Worm (Caenorhabditis elegans) whole organism, early embryonic: ENCODE measurements around the gene thn-6.

Source experiments
- B0310.2 ChIP-seq: sonication (generic microtip); optimal IDR thresholded peaks from 2 replicates; lab custom pipeline; 2016; ENCODE audit warnings: mild to moderate bottlenecking, missing genetic modification characterization, missing compliant biosample characterization
- F13C5.2 ChIP-seq: sonication (generic microtip); optimal IDR thresholded peaks from 2 replicates; lab custom pipeline; 2017; ENCODE audit warnings: mild to moderate bottlenecking, missing genetic modification characterization, inconsistent platforms, missing compliant biosample characterization
- aly-1 ChIP-seq: sonication (generic microtip); optimal IDR thresholded peaks from 2 replicates; lab custom pipeline; 2016; ENCODE audit warnings: missing genetic modification characterization, missing compliant biosample characterization
- ama-1 ChIP-seq: fragments of 150-350 bp; optimal IDR thresholded peaks from 2 replicates; lab custom pipeline; 2014
- ceh-13 ChIP-seq: fragments of 200-800 bp; sonication (Bioruptor generic); optimal IDR thresholded peaks from 2 replicates; lab custom pipeline; 2018; ENCODE audit warnings: mild to moderate bottlenecking, missing genetic modification characterization, missing compliant biosample characterization
- ceh-36 ChIP-seq: sonication (generic microtip); optimal IDR thresholded peaks from 2 replicates; lab custom pipeline; 2016; ENCODE audit warnings: missing genetic modification characterization, inconsistent platforms, missing compliant biosample characterization
- ets-7 ChIP-seq: sonication (generic microtip); optimal IDR thresholded peaks from 2 replicates; lab custom pipeline; 2016; ENCODE audit warnings: missing genotype, missing genetic modification characterization, missing compliant biosample characterization
- flt-1 ChIP-seq: fragments of 200-800 bp; sonication (Bioruptor generic); IDR thresholded peaks from 2 replicates; pipeline ENCODE4 v1.3.6; 2022; ENCODE audit warnings: missing genetic modification characterization, missing compliant biosample characterization
- hmbx-1 ChIP-seq: sonication (generic microtip); optimal IDR thresholded peaks from 2 replicates; lab custom pipeline; 2016; ENCODE audit warnings: mild to moderate bottlenecking, missing genetic modification characterization, missing compliant biosample characterization
- hmg-4 ChIP-seq: fragments of 200-800 bp; sonication (Bioruptor generic); optimal IDR thresholded peaks from 2 replicates; lab custom pipeline; 2018; ENCODE audit warnings: mild to moderate bottlenecking, missing genetic modification characterization, missing compliant biosample characterization
- hnd-1 ChIP-seq: sonication (generic microtip); optimal IDR thresholded peaks from 2 replicates; lab custom pipeline; 2016; ENCODE audit warnings: missing genetic modification characterization, missing compliant biosample characterization
- pes-1 ChIP-seq: fragments of 200-800 bp; sonication (Bioruptor generic); IDR thresholded peaks from 2 replicates; pipeline ENCODE4 v1.3.6; 2022; ENCODE audit warnings: missing genetic modification reagents, missing genetic modification characterization, missing compliant biosample characterization
- scrt-1 ChIP-seq: fragments of 200-800 bp; sonication (Bioruptor generic); IDR thresholded peaks from 2 replicates; pipeline ENCODE4 v1.3.6; 2022; ENCODE audit warnings: missing genetic modification characterization, missing compliant biosample characterization
- sea-1 ChIP-seq: fragments of 200-800 bp; sonication (Bioruptor generic); conservative IDR thresholded peaks from 2 replicates; pipeline ENCODE4 v1.3.6; 2022; ENCODE audit warnings: missing genetic modification characterization, missing compliant biosample characterization
- tbx-11 ChIP-seq: fragments of 200-800 bp; sonication (Bioruptor generic); IDR thresholded peaks from 2 replicates; pipeline ENCODE4 v1.3.6; 2022; ENCODE audit warnings: missing genetic modification characterization, missing compliant biosample characterization
- tbx-37 ChIP-seq: fragments of 200-800 bp; sonication (Bioruptor generic); conservative IDR thresholded peaks from 2 replicates; pipeline ENCODE4 v1.3.6; 2022; ENCODE audit warnings: missing genetic modification reagents, missing genetic modification characterization, missing compliant biosample characterization
- tra-4 ChIP-seq: sonication (generic microtip); optimal IDR thresholded peaks from 2 replicates; lab custom pipeline; 2017; ENCODE audit warnings: missing genetic modification characterization, missing compliant biosample characterization

thn-6 gene

DNA sequence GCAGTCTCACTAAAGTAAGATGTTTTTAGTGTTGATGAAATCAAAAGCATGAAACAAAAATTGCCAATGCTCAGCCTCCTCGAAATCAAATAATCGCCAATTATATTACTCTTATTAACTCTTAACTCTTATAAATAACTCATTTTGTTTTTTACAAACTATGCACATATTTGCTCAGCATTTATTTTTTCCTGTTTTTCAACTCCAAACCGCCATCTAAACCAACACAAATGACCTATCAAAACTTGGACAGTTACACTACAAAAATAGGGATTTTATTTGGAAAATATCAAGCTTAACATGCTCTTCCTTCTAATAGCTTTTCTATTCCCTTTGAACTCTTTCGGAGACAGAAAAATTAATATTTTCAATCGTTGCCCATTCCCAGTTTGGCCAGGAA is at the start of gene thn-6:
Gene thn-6 (plus strand): TSS at position 301 of the 400 bp plus-strand sequence.
- TF ChIP-seq tbx-11 (no peak), hnd-1 (tag; lab: Kevin White, UChicago) (no peak), ets-7 (no peak), tra-4 (tag; lab: Kevin White, UChicago) (no peak), F13C5.2 (tag; lab: Kevin White, UChicago) (no peak), aly-1 (tag; lab: Kevin White, UChicago) (no peak), ceh-13 (no peak), hmg-4 (GFP tag; lab: Kevin White, UChicago) (no peak), tbx-37 (GFP tag; lab: Robert Waterston, UW) (no peak), hmbx-1 (tag; lab: Kevin White, UChicago) (no peak), scrt-1 (GFP tag; lab: Robert Waterston, UW) (no peak), ceh-36 (tag; lab: Kevin White, UChicago) (no peak), sea-1 (no peak), pes-1 (no peak), ama-1 (lab: Kevin White, UChicago) (no peak), B0310.2 (no peak), flt-1 (no peak)

- TF ChIP-seq ceh-13 = no peak
- peak; percentile 73 for TF ChIP-seq F13C5.2 (tag; lab: Kevin White, UChicago)
- no peak; the same call in 1 of the 2 replicates for TF ChIP-seq tbx-37 (GFP tag; lab: Robert Waterston, UW)
- TF ChIP-seq ama-1 (lab: Kevin White, UChicago) = peak; percentile 92
- peak; percentile 54 for TF ChIP-seq ceh-36 (tag; lab: Kevin White, UChicago)
- no peak for TF ChIP-seq hnd-1 (tag; lab: Kevin White, UChicago)
- no peak for TF ChIP-seq aly-1 (tag; lab: Kevin White, UChicago)
- TF ChIP-seq tbx-11 = peak; percentile 63; the same call in 1 of the 2 replicates
- TF ChIP-seq scrt-1 (GFP tag; lab: Robert Waterston, UW) = 0 out of 2 replicates have a peak, but pooled peaks have one; percentile 30
- peak; percentile 62; the same call in 1 of the 2 replicates for TF ChIP-seq flt-1
- peak; percentile 49 for TF ChIP-seq hmg-4 (GFP tag; lab: Kevin White, UChicago)
- peak; percentile 50 for TF ChIP-seq hmbx-1 (tag; lab: Kevin White, UChicago)
- TF ChIP-seq tra-4 (tag; lab: Kevin White, UChicago) = peak; percentile 4
- peak; percentile 67; the same call in 1 of the 2 replicates for TF ChIP-seq sea-1
- TF ChIP-seq pes-1 = peak; percentile 70
- TF ChIP-seq ets-7 = no peak
- peak; percentile 53 for TF ChIP-seq B0310.2
Observed at ce11 chrIV:5183755-5184166, 45.0 kb upstream of the thn-6 start, which contains the start of gene W03F8.4. TSS of gene W03F8.4 (plus strand) at chrIV:5184123.

ce11 chrIV:5186480-5187205 is 42.1 kb upstream of the thn-6 start, which contains the start of the genes W03F8.6 and mtrf-1L:
TSS of gene W03F8.6 (minus strand) at chrIV:5186580.
TSS of gene mtrf-1L (plus strand) at chrIV:5187155.
- TF ChIP-seq hmbx-1 (tag; lab: Kevin White, UChicago) (no peak), ets-7 (no peak), ama-1 (lab: Kevin White, UChicago) (no peak)

- TF ChIP-seq pes-1 (no peak), ets-7 (no peak), ama-1 (lab: Kevin White, UChicago) (no peak), ceh-13 (no peak), flt-1 (no peak), tra-4 (tag; lab: Kevin White, UChicago) (no peak), tbx-37 (GFP tag; lab: Robert Waterston, UW) (no peak), F13C5.2 (tag; lab: Kevin White, UChicago) (no peak), aly-1 (tag; lab: Kevin White, UChicago) (no peak), scrt-1 (GFP tag; lab: Robert Waterston, UW) (no peak), hmbx-1 (tag; lab: Kevin White, UChicago) (no peak), hnd-1 (tag; lab: Kevin White, UChicago) (no peak), hmg-4 (GFP tag; lab: Kevin White, UChicago) (no peak), ceh-36 (tag; lab: Kevin White, UChicago) (no peak), B0310.2 (no peak), tbx-11 (no peak), sea-1 (no peak)
Observed at ce11 chrIV:5188051-5188450, 40.7 kb upstream of the thn-6 start.

ce11 chrIV:5195531-5195930 is 33.2 kb upstream of the thn-6 start, which contains the start of gene gpa-18:
TSS of gene gpa-18 (minus strand) at chrIV:5195631.
- no peak for TF ChIP-seq hmbx-1 (tag; lab: Kevin White, UChicago)
- TF ChIP-seq sea-1 = no peak
- no peak for TF ChIP-seq ets-7
- TF ChIP-seq tbx-11 = no peak
- TF ChIP-seq tra-4 (tag; lab: Kevin White, UChicago) = no peak
- no peak for TF ChIP-seq tbx-37 (GFP tag; lab: Robert Waterston, UW)
- TF ChIP-seq pes-1 = no peak

DNA sequence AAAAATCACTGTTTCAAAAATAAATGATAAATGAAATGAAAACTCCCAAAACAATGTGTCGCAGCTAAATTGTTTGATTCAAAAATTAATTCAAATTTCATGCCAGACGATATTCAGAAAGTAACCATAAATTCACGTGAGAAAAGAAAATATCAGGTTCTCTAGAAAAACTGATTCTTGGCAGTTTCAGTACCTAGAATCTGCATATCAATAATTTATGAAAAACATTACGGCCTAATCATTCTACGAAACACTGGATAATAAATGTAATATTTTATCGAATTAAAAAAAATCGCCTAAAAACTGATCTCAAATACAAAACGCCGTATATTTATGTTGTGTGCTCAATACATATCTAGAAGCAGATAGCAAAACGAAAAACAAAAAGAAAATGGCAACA is 27.9 kb upstream of the thn-6 start:
- no peak for TF ChIP-seq ets-7
- no peak for TF ChIP-seq pes-1
- TF ChIP-seq ceh-13 = no peak
- TF ChIP-seq F13C5.2 (tag; lab: Kevin White, UChicago) = no peak
- no peak for TF ChIP-seq hmbx-1 (tag; lab: Kevin White, UChicago)
- TF ChIP-seq tbx-37 (GFP tag; lab: Robert Waterston, UW) = no peak

DNA sequence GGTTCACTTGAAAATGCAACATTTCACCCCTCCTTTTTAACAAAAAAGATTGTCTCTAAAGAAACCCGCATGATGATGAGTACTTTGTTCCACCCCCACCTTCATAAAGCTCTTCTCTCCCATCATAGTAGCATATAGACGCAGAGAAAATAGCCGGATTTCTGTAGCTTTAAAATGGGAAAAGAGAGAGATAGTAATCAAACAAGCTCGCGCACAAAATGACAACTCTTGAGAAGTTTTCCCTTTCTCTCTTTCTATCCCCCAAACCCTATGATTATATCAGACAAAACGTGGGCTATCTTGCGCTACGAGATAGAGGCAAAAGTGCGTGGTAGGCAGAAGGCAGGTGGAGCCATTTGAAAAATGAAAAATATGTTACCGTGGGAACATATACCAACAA is 26.1 kb upstream of the thn-6 start:
- TF ChIP-seq tbx-37 (GFP tag; lab: Robert Waterston, UW) (no peak), hmg-4 (GFP tag; lab: Kevin White, UChicago) (no peak)

- TF ChIP-seq tra-4 (tag; lab: Kevin White, UChicago) (no peak), hnd-1 (tag; lab: Kevin White, UChicago) (no peak), hmg-4 (GFP tag; lab: Kevin White, UChicago) (no peak), F13C5.2 (tag; lab: Kevin White, UChicago) (no peak)
Observed at ce11 chrIV:5204573-5204972, 24.1 kb upstream of the thn-6 start, which contains the start of gene tni-4. TSS of gene tni-4 (plus strand) at chrIV:5204591.
